Worm (Caenorhabditis elegans) whole organism, L1 larva: ENCODE data around the gene pir-1.
A peak's percentile ranks its signal among the peaks of the same experiment; 100 is the strongest.

Experiments
- C04F5.9 ChIP-seq: sonication (generic microtip); optimal IDR thresholded peaks from 2 replicates; lab custom pipeline; 2016; ENCODE audit warnings: missing genetic modification characterization, missing compliant biosample characterization
- aha-1 ChIP-seq: fragments of 150-350 bp; optimal IDR thresholded peaks from 2 replicates; lab custom pipeline; 2014; ENCODE audit warnings: missing biosample characterization, missing genetic modification characterization
- blmp-1 ChIP-seq: fragments of 150-350 bp; optimal IDR thresholded peaks from 2 replicates; lab custom pipeline; 2014; ENCODE audit warnings: missing biosample characterization, missing genetic modification characterization
- ceh-8 ChIP-seq: fragments of 200-800 bp; sonication (Bioruptor generic); optimal IDR thresholded peaks from 2 replicates; lab custom pipeline; 2018; ENCODE audit warnings: mild to moderate bottlenecking, missing genetic modification characterization, moderate library complexity, missing compliant biosample characterization
- ces-1 ChIP-seq: fragments of 150-350 bp; optimal IDR thresholded peaks from 2 replicates; lab custom pipeline; 2014; ENCODE audit warnings: missing biosample characterization, missing genetic modification reagents, missing genetic modification characterization
- dsc-1 ChIP-seq: sonication (generic microtip); optimal IDR thresholded peaks from 2 replicates; lab custom pipeline; 2016; ENCODE audit warnings: mild to moderate bottlenecking, missing genetic modification characterization, missing compliant biosample characterization
- efl-1 ChIP-seq, 4 experiments: fragments of 150-350 bp; optimal IDR thresholded peaks in 3 of 4; peaks in 1 of 4; 1 replicate in 1 of 4; 2 replicates in 3 of 4; lab custom pipeline; 2014; ENCODE audit warnings: missing biosample characterization in 2 of 4, missing genetic modification characterization in 2 of 4, missing genetic modification reagents in 2 of 4
- efl-3 ChIP-seq: fragments of 200-800 bp; sonication (Bioruptor generic); optimal IDR thresholded peaks from 2 replicates; lab custom pipeline; 2018; ENCODE audit warnings: mild to moderate bottlenecking, missing genetic modification characterization, missing compliant biosample characterization
- egl-13 ChIP-seq: sonication (generic microtip); optimal IDR thresholded peaks from 2 replicates; lab custom pipeline; 2016; ENCODE audit warnings: missing genotype, missing genetic modification reagents, missing genetic modification characterization, missing compliant biosample characterization
- elt-2 ChIP-seq: sonication (generic microtip); optimal IDR thresholded peaks from 2 replicates; lab custom pipeline; 2016; ENCODE audit warnings: missing genetic modification characterization, mild to moderate bottlenecking, inconsistent platforms, missing compliant biosample characterization, missing genetic modification reagents
- fkh-8 ChIP-seq: sonication (generic microtip); optimal IDR thresholded peaks from 2 replicates; lab custom pipeline; 2016; ENCODE audit warnings: mild to moderate bottlenecking, missing genetic modification characterization, missing compliant biosample characterization
- fos-1 ChIP-seq: fragments of 150-350 bp; optimal IDR thresholded peaks from 2 replicates; lab custom pipeline; 2014; ENCODE audit warnings: missing biosample characterization, missing genetic modification characterization
- grh-1 ChIP-seq: fragments of 200-800 bp; sonication (Bioruptor generic); IDR thresholded peaks from 2 replicates; pipeline ENCODE4 v1.3.6; 2022; ENCODE audit warnings: missing genetic modification reagents, missing genetic modification characterization, missing compliant biosample characterization
- hlh-4 ChIP-seq: sonication (generic microtip); optimal IDR thresholded peaks from 2 replicates; lab custom pipeline; 2016; ENCODE audit warnings: mild to moderate bottlenecking, missing genetic modification characterization, missing compliant biosample characterization
- irx-1 ChIP-seq: sonication (generic microtip); optimal IDR thresholded peaks from 2 replicates; lab custom pipeline; 2016; ENCODE audit warnings: missing genetic modification characterization, missing compliant biosample characterization
- lin-35 ChIP-seq, 2 experiments: fragments of 150-350 bp; optimal IDR thresholded peaks; 2 replicates each; lab custom pipeline; 2014; ENCODE audit warnings: missing biosample characterization in 2 of 2, missing genetic modification characterization in 2 of 2, missing genetic modification reagents in 2 of 2
- lir-3 ChIP-seq: sonication (generic microtip); optimal IDR thresholded peaks from 2 replicates; lab custom pipeline; 2016; ENCODE audit warnings: mild to moderate bottlenecking, missing genetic modification characterization, moderate library complexity, missing compliant biosample characterization; ENCODE audit not compliant: poor library complexity
- mab-9 ChIP-seq: fragments of 200-800 bp; sonication (Bioruptor generic); IDR thresholded peaks from 2 replicates; pipeline ENCODE4 v1.3.6; 2022; ENCODE audit warnings: missing genetic modification reagents, missing genetic modification characterization, missing compliant biosample characterization
- mef-2 ChIP-seq: fragments of 150-350 bp; optimal IDR thresholded peaks from 2 replicates; lab custom pipeline; 2014; ENCODE audit warnings: missing biosample characterization, missing genetic modification characterization
- nhr-11 ChIP-seq: fragments of 150-350 bp; optimal IDR thresholded peaks from 2 replicates; lab custom pipeline; 2014; ENCODE audit warnings: missing biosample characterization, missing genetic modification characterization
- nhr-19 ChIP-seq: fragments of 200-800 bp; sonication (Bioruptor generic); conservative IDR thresholded peaks from 2 replicates; pipeline ENCODE4 v1.3.6; 2022; ENCODE audit warnings: missing genetic modification characterization, missing compliant biosample characterization
- nhr-20 ChIP-seq: sonication (generic microtip); optimal IDR thresholded peaks from 2 replicates; lab custom pipeline; 2016; ENCODE audit warnings: mild to moderate bottlenecking, missing genetic modification characterization, missing compliant biosample characterization
- nhr-28 ChIP-seq: fragments of 150-350 bp; optimal IDR thresholded peaks from 2 replicates; lab custom pipeline; 2014; ENCODE audit warnings: missing biosample characterization, missing genetic modification characterization
- nhr-71 ChIP-seq: sonication (generic microtip); optimal IDR thresholded peaks from 2 replicates; lab custom pipeline; 2016; ENCODE audit warnings: mild to moderate bottlenecking, missing genetic modification characterization, moderate library complexity, missing compliant biosample characterization
- nhr-77 ChIP-seq: fragments of 150-350 bp; optimal IDR thresholded peaks from 2 replicates; lab custom pipeline; 2014; ENCODE audit warnings: missing biosample characterization, missing genetic modification characterization
- nhr-85 ChIP-seq: sonication (generic microtip); peaks from one replicate; lab custom pipeline; 2016; ENCODE audit warnings: missing genetic modification characterization, inconsistent platforms, missing compliant biosample characterization
- nhr-90 ChIP-seq: sonication (generic microtip); optimal IDR thresholded peaks from 2 replicates; lab custom pipeline; 2016; ENCODE audit warnings: mild to moderate bottlenecking, missing genetic modification characterization, missing compliant biosample characterization; ENCODE audit not compliant: poor library complexity
- pag-3 ChIP-seq: sonication (generic microtip); optimal IDR thresholded peaks from 2 replicates; lab custom pipeline; 2017; ENCODE audit warnings: missing genetic modification characterization, mild to moderate bottlenecking, missing compliant biosample characterization, antibody characterized with exemption, borderline replicate concordance; ENCODE audit not compliant: insufficient read depth
- rnt-1 ChIP-seq: sonication (generic microtip); optimal IDR thresholded peaks from 2 replicates; lab custom pipeline; 2016; ENCODE audit warnings: mild to moderate bottlenecking, missing genetic modification characterization, moderate library complexity, missing compliant biosample characterization
- skn-1 ChIP-seq: fragments of 150-350 bp; optimal IDR thresholded peaks from 2 replicates; lab custom pipeline; 2014; ENCODE audit warnings: missing biosample characterization, missing genetic modification characterization
- snpc-4 ChIP-seq: fragments of 150-350 bp; optimal IDR thresholded peaks from 2 replicates; lab custom pipeline; 2014; ENCODE audit warnings: missing biosample characterization, missing genetic modification characterization
- snu-23 ChIP-seq: sonication (generic microtip); optimal IDR thresholded peaks from 2 replicates; lab custom pipeline; 2016; ENCODE audit warnings: missing genetic modification characterization, missing compliant biosample characterization
- sox-4 ChIP-seq: sonication (generic microtip); optimal IDR thresholded peaks from 2 replicates; lab custom pipeline; 2016; ENCODE audit warnings: missing genetic modification characterization, missing compliant biosample characterization
- swsn-7 ChIP-seq: sonication (generic microtip); optimal IDR thresholded peaks from 2 replicates; lab custom pipeline; 2016; ENCODE audit warnings: missing genetic modification characterization, missing compliant biosample characterization
- unc-30 ChIP-seq: sonication (generic microtip); optimal IDR thresholded peaks from 2 replicates; lab custom pipeline; 2017; ENCODE audit warnings: missing biosample characterization, missing genetic modification characterization
- unc-62 ChIP-seq: fragments of 150-350 bp; optimal IDR thresholded peaks from 2 replicates; lab custom pipeline; 2014; ENCODE audit warnings: missing biosample characterization, missing genetic modification reagents, missing genetic modification characterization
- unc-86 ChIP-seq: sonication (generic microtip); optimal IDR thresholded peaks from 2 replicates; lab custom pipeline; 2016; ENCODE audit warnings: missing genetic modification characterization, missing compliant biosample characterization
- unc-98 ChIP-seq: fragments of 200-800 bp; sonication (Bioruptor generic); IDR thresholded peaks from 2 replicates; pipeline ENCODE4 v1.3.6; 2022; ENCODE audit warnings: missing genetic modification characterization, missing compliant biosample characterization
- zag-1 ChIP-seq: fragments of 150-350 bp; optimal IDR thresholded peaks from 2 replicates; lab custom pipeline; 2014; ENCODE audit warnings: missing biosample characterization, missing genetic modification characterization
- ztf-11 ChIP-seq, 2 experiments: sonication (generic microtip); optimal IDR thresholded peaks; 2 replicates each; lab custom pipeline; 2016 to 2017; ENCODE audit warnings: missing genetic modification characterization in 2 of 2, missing biosample characterization in 1 of 2, missing compliant biosample characterization in 1 of 2

pir-1 gene

DNA sequence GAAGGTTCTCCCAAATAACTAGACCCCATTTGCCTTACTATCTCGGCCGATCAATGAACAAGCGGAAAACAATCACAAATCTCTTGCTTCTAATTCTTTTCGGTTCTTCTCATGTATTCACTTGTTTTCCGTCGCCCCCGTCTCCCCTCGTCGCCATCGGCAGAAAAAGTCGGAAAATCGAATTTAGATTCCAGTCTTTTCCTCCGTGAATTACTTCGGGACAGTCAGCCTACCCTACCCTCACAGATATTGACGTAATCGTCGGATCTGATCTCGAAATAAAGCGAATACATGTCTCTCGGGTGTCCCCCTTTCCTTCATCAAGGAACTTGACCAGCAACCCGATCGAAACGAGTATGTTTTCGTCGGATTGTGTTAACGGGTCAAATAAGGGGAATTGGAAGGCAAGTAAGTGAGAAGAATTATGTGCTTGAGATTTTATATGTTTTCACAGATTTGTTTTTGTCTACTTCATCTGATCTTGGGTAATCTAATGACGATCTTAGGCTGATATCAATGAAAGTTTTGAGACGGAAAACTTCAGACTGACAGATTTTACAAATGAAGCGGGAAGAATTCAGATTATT lies 13.5 kb downstream of the pir-1 start:
- TF ChIP-seq grh-1: no peak
- TF ChIP-seq blmp-1 (tag; lab: Kevin White, UChicago): peak; percentile 62

DNA sequence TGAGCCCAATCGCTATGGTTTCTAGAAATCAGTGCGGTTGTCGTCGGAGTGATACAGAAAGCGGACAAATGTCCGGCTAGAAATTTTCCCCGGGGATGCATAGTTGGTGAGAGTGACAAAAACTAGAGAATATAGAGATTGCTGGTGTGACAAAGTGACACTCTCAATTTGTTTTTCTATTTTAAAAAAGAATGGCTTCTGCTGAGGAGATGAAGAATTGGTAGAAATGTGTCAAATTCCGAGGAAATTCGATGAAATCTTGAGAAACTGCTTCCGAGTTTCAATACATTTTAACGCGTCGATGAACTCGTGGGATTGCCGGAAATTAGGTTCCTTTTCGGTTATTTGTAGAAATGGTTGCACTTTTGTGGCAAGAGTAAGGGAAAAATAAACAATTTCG lies 17.1 kb downstream of the pir-1 start, which contains the start of gene twk-4:
twk-4 (minus strand) TSS at position 101 of the 400 bp plus-strand sequence.
- no peak for TF ChIP-seq unc-98 (GFP tag; lab: Robert Waterston, UW)
- no peak for TF ChIP-seq efl-1 (optimal IDR thresholded peaks at IDR 0.05; lab: Kevin White, UChicago)
- peak in 1 of 2 experiments; percentile 27 for TF ChIP-seq efl-1 (GFP tag; optimal IDR thresholded peaks at IDR 0.05 in 1 of 2; lab: Kevin White, UChicago)

DNA sequence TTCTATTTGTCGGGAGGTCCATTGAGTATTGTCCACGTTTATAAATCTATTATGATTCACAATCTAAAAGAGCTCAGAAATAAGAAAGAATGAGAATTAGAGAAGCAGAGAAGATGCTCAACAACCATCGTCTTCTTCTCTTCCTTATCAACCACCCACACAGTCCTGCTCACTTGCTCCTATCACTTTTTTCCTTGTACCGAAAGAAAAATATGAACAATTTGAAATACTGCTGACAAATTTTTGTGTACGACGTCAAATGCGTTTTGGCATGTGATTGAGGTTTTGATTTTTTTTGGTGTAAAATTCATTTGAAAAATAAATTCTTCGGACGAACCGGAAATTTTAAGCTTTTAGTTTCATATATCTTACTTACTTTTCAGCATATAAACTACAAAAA lies 19.2 kb downstream of the pir-1 start:
- TF ChIP-seq ztf-11 (tag; optimal IDR thresholded peaks at IDR 0.05; lab: Kevin White, UChicago) (no peak), ceh-8 (GFP tag; lab: Kevin White, UChicago) (no peak), fkh-8 (no peak), lin-35 (GFP tag; optimal IDR thresholded peaks at IDR 0.05; lab: Kevin White, UChicago) (peak in 1 of 2 experiments; percentile 8), nhr-28 (tag; lab: Kevin White, UChicago) (no peak), unc-62 (GFP tag; lab: Kevin White, UChicago) (no peak), elt-2 (tag; lab: Kevin White, UChicago) (peak; percentile 49), pag-3 (tag; lab: Kevin White, UChicago) (no peak)

DNA sequence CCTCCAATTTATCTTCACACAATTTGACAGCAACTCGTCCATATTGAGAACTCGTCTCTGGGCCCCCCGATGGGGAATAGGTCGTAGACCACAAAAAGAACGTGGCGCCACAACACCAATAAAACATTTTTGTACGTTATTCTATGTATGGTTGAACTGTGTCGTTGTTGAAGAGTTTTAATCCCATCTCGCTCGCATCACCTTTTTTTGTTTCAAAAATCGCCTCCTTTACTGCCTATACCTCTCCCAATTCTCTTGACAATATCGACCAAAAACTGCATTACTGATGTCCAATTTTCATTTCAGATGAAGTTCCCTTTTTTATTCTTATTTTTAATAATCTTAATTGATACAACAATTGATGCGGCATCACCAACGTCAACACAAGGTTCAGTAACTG lies 20.1 kb downstream of the pir-1 start, which contains the start of gene let-23:
let-23 (plus strand) TSS at position 301 of the 400 bp plus-strand sequence.
- TF ChIP-seq snu-23 (GFP tag; lab: Kevin White, UChicago): no peak
- TF ChIP-seq nhr-19 (GFP tag; lab: Robert Waterston, UW): no peak
- TF ChIP-seq efl-1 (optimal IDR thresholded peaks at IDR 0.05; lab: Kevin White, UChicago): no peak
- peak in 1 of 2 experiments; percentile 32 for TF ChIP-seq efl-1 (GFP tag; optimal IDR thresholded peaks at IDR 0.05 in 1 of 2; lab: Kevin White, UChicago)
- TF ChIP-seq lin-35 (GFP tag; optimal IDR thresholded peaks at IDR 0.05; lab: Kevin White, UChicago): no peak
- no peak for TF ChIP-seq sox-4 (tag; lab: Kevin White, UChicago)
- no peak for TF ChIP-seq irx-1
- TF ChIP-seq efl-3 (GFP tag; lab: Kevin White, UChicago): no peak
- no peak for TF ChIP-seq aha-1 (tag; lab: Kevin White, UChicago)

DNA sequence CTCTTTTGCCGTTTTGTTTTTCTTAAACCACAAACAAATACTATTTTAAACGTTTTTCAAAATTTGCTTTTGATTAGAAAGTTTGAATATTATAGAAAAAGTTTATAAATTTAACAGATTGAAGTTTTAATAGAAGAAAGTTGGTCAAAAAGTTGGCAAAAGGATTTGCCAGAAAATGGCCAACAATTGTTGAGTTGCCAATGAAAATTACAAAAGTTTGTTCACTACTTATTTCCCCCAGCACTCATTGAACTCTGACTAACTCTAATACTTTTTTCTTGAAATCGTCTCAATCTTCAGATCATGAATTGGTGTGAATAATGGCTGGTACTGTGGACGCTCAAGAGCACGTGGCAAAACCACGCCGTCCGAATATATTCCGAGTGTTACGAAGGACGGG lies 33.0 kb downstream of the pir-1 start, which contains the start of gene ZK1067.4:
ZK1067.4 (plus strand) TSS at position 301 of the 400 bp plus-strand sequence.
- no peak for TF ChIP-seq efl-3 (GFP tag; lab: Kevin White, UChicago)
- no peak for TF ChIP-seq fkh-8
- TF ChIP-seq mab-9 (GFP tag; lab: Robert Waterston, UW): no peak
- TF ChIP-seq irx-1: no peak
- TF ChIP-seq hlh-4: no peak
- TF ChIP-seq nhr-77 (tag; lab: Kevin White, UChicago): no peak
- no peak for TF ChIP-seq fos-1 (tag; lab: Kevin White, UChicago)
- no peak for TF ChIP-seq unc-86 (tag; lab: Kevin White, UChicago)
- no peak for TF ChIP-seq snu-23 (GFP tag; lab: Kevin White, UChicago)
- TF ChIP-seq unc-98 (GFP tag; lab: Robert Waterston, UW): no peak
- no peak for TF ChIP-seq unc-62 (GFP tag; lab: Kevin White, UChicago)
- TF ChIP-seq unc-30 (tag; lab: Kevin White, UChicago): no peak
- TF ChIP-seq nhr-71: no peak
- no peak for TF ChIP-seq C04F5.9 (tag; lab: Kevin White, UChicago)
- TF ChIP-seq mef-2 (tag; lab: Kevin White, UChicago): no peak
- no peak for TF ChIP-seq dsc-1 (tag; lab: Kevin White, UChicago)
- TF ChIP-seq ces-1 (GFP tag; lab: Kevin White, UChicago): no peak
- no peak for TF ChIP-seq zag-1

DNA sequence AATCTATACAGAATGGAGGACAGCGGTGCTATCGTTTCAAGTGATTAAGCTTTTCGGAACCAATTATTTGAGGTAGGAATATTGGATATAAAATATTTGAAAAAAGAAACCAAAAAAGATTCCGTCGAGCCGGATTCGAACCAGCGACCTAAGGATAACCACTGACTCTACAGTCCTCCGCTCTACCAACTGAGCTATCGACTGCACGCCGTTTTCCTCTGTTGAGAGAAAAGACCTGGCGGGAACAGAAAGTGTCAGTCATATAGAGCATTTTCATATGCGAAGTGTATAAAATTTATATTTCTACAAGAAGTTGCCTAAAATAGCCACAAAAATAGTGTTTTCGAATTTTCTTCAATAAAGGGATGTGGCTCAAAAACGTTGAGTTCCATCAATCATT lies 34.6 kb downstream of the pir-1 start:
- TF ChIP-seq nhr-11 (tag; lab: Kevin White, UChicago) (no peak), egl-13 (no peak), lir-3 (tag; lab: Kevin White, UChicago) (no peak), efl-1 (optimal IDR thresholded peaks at IDR 0.05; lab: Kevin White, UChicago) (peak in 1 of 2 experiments; percentile 32), efl-1 (GFP tag; optimal IDR thresholded peaks at IDR 0.05 in 1 of 2; lab: Kevin White, UChicago) (no peak), snpc-4 (tag; lab: Kevin White, UChicago) (peak; percentile 92), swsn-7 (tag; lab: Kevin White, UChicago) (peak; percentile 14), elt-2 (tag; lab: Kevin White, UChicago) (peak; percentile 53), nhr-85 (tag; lab: Kevin White, UChicago) (peak; percentile 58), unc-30 (tag; lab: Kevin White, UChicago) (no peak), skn-1 (no peak), ceh-8 (GFP tag; lab: Kevin White, UChicago) (no peak), lin-35 (GFP tag; optimal IDR thresholded peaks at IDR 0.05; lab: Kevin White, UChicago) (peak in 1 of 2 experiments; percentile 28), snu-23 (GFP tag; lab: Kevin White, UChicago) (peak; percentile 42), rnt-1 (peak; percentile 20), nhr-90 (tag; lab: Kevin White, UChicago) (peak; percentile 42), nhr-20 (tag; lab: Kevin White, UChicago) (peak; percentile 43)
- TF ChIP-seq, all 84 proteins: peak for 10
